Worm (Caenorhabditis elegans): ENCODE results near the gene nhr-11.

Gene nhr-11

ce11 chrIV:9112019-9112418 is 42.2 kb downstream of the nhr-11 start (continued):
- no peak for TF ChIP-seq unc-86 (tag; optimal IDR thresholded peaks at IDR 0.05)
- no peak for TF ChIP-seq lin-13 (GFP tag; optimal IDR thresholded peaks at IDR 0.05)
- no peak for TF ChIP-seq tbx-2 (tag; optimal IDR thresholded peaks at IDR 0.05)
- TF ChIP-seq fos-1 (tag; optimal IDR thresholded peaks at IDR 0.05): no peak
- TF ChIP-seq tlp-1 (tag; optimal IDR thresholded peaks at IDR 0.05): no peak
- TF ChIP-seq skn-1 (tag; optimal IDR thresholded peaks at IDR 0.05): no peak
- TF ChIP-seq efl-3 (GFP tag; optimal IDR thresholded peaks at IDR 0.05): no peak
- peak; percentile 62 for TF ChIP-seq elt-2 (tag; optimal IDR thresholded peaks at IDR 0.05)
- TF ChIP-seq ceh-88 (GFP tag; IDR thresholded peaks at IDR 0.05): no peak

ce11 chrIV:9114078-9114477 is 44.3 kb downstream of the nhr-11 start:
- TF ChIP-seq mab-9 (GFP tag; IDR thresholded peaks at IDR 0.05) (no peak), mep-1 (tag; optimal IDR thresholded peaks at IDR 0.05) (no peak)

DNA sequence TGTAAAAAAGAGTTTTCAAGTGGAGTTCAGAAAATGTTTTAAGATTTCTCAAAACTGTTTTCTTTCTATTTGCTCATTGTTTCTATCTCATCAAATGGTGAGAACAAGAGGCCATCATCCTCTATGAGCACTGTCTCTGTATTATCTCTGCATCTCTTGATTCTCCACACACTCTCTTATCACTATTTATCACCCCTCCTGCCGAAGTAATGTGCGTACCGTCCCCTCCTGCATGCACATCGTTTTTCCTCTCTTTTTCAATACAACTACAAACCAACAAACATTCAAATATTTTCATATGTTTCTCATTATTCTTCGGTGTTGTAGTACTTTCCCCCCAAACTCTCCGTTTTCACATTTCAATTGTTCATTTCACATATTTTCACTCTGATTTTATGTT is 46.6 kb downstream of the nhr-11 start:
- TF ChIP-seq ceh-88 (GFP tag; IDR thresholded peaks at IDR 0.05) (no peak), ceh-82 (tag; optimal IDR thresholded peaks at IDR 0.05) (no peak), efl-1 (optimal IDR thresholded peaks at IDR 0.05) (no peak), efl-1 (GFP tag; optimal IDR thresholded peaks at IDR 0.05 in 1 of 2) (peak in 1 of 2 experiments; percentile 46), fkh-8 (tag; optimal IDR thresholded peaks at IDR 0.05) (no peak), Y116A8C.19 (tag; optimal IDR thresholded peaks at IDR 0.05; ENCODE audit: borderline replicate concordance) (no peak), aly-2 (tag; optimal IDR thresholded peaks at IDR 0.05) (no peak), elt-2 (tag; optimal IDR thresholded peaks at IDR 0.05) (peak; percentile 46), hlh-17 (GFP tag; optimal IDR thresholded peaks at IDR 0.05; ENCODE audit: borderline replicate concordance) (no peak), unc-86 (tag; optimal IDR thresholded peaks at IDR 0.05) (no peak), lin-35 (GFP tag; optimal IDR thresholded peaks at IDR 0.05) (no peak), snpc-4 (tag; optimal IDR thresholded peaks at IDR 0.05) (no peak)

DNA sequence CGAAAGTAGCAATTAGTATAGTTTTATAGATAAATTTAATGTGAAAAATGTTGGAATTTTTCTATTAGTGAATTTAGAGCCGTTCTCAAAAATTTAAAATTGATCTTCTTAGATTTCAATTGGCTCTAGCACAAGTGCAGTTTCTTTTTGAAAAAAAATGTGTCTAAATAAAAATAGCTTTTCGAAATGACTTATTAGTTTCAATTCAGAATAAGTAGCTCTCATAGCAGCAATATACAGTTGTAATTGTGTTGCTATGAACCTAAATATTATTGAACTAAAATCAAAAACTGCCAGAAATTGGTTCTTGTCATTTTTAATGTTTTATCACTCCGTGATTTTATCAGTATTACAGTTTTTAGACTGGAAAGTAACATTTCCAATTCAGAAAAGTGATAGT is 47.9 kb downstream of the nhr-11 start:
- TF ChIP-seq zip-4 (GFP tag; optimal IDR thresholded peaks at IDR 0.05) (no peak), skn-1 (tag; optimal IDR thresholded peaks at IDR 0.05) (no peak), xbp-1 (tag; optimal IDR thresholded peaks at IDR 0.05) (no peak), ces-1 (GFP tag; optimal IDR thresholded peaks at IDR 0.05) (no peak), blmp-1 (tag; optimal IDR thresholded peaks at IDR 0.05) (no peak), mdl-1 (tag; optimal IDR thresholded peaks at IDR 0.05) (no peak), tbx-2 (tag; optimal IDR thresholded peaks at IDR 0.05) (no peak), C04F5.9 (tag; optimal IDR thresholded peaks at IDR 0.05) (no peak)

ce11 chrIV:9118348-9118747 is 48.5 kb downstream of the nhr-11 start:
- TF ChIP-seq nhr-19 (GFP tag; conservative IDR thresholded peaks at IDR 0.05) (no peak), elt-2 (tag; optimal IDR thresholded peaks at IDR 0.05) (peak; percentile 41), efl-1 (optimal IDR thresholded peaks at IDR 0.05) (no peak), efl-1 (GFP tag; optimal IDR thresholded peaks at IDR 0.05 in 1 of 2) (peak in 1 of 2 experiments; percentile 42)

DNA sequence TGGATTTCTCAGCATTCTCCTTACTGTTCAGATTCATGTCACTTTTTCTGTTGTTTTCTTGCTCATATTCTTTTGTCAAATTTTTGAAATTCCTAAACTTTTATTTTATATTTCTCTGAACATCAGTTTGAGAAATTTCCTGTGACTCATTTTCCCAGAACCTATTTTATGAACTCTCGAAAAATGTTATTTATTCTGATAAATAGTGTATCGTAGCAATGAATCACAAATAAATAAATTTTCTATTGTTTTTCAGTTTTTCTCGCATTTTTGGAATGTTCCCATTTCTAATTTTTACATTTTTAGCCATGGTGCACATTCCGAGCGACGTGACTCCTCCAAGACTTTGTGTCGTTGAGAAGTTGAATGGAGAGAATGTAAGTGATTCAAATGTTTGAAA is 49.0 kb downstream of the nhr-11 start, which contains the start of gene nrfl-1:
Gene nrfl-1 (plus strand): TSS at position 301 of the 400 bp plus-strand sequence.
- no peak for TF ChIP-seq lir-3 (tag; optimal IDR thresholded peaks at IDR 0.05; ENCODE audit: poor library complexity)
- TF ChIP-seq irx-1 (tag; optimal IDR thresholded peaks at IDR 0.05): no peak
- no peak for TF ChIP-seq zip-4 (GFP tag; optimal IDR thresholded peaks at IDR 0.05)
- no peak for TF ChIP-seq sox-4 (tag; optimal IDR thresholded peaks at IDR 0.05)
- no peak for TF ChIP-seq mab-9 (GFP tag; IDR thresholded peaks at IDR 0.05)
- TF ChIP-seq nhr-237 (tag; optimal IDR thresholded peaks at IDR 0.05): no peak
- TF ChIP-seq fkh-10 (GFP tag; optimal IDR thresholded peaks at IDR 0.05): no peak
- no peak for TF ChIP-seq egl-13 (tag; optimal IDR thresholded peaks at IDR 0.05)
- TF ChIP-seq lin-14 (GFP tag; optimal IDR thresholded peaks at IDR 0.05): no peak
- no peak for TF ChIP-seq nhr-20 (tag; optimal IDR thresholded peaks at IDR 0.05)
- TF ChIP-seq nhr-12 (tag; optimal IDR thresholded peaks at IDR 0.05): no peak
- TF ChIP-seq pag-3 (tag; optimal IDR thresholded peaks at IDR 0.05; ENCODE audit: borderline replicate concordance, insufficient read depth): no peak
- TF ChIP-seq egl-27 (tag; optimal IDR thresholded peaks at IDR 0.05): no peak
